Worm (Caenorhabditis elegans) whole organism, L4 larva: Measurements from ENCODE around the gene F18A11.5.

ENCODE experiments used
- F10B5.3 ChIP-seq: sonication (generic microtip); optimal IDR thresholded peaks from 2 replicates; lab custom pipeline; 2016; ENCODE audit warnings: mild to moderate bottlenecking, missing genetic modification characterization, missing compliant biosample characterization
- F26F4.8 ChIP-seq: fragments of 200-800 bp; sonication (Bioruptor generic); conservative IDR thresholded peaks from 2 replicates; pipeline ENCODE4 v1.3.6; 2022; ENCODE audit warnings: missing genetic modification characterization, missing compliant biosample characterization
- F44E2.7 ChIP-seq: fragments of 200-800 bp; sonication (Bioruptor generic); IDR thresholded peaks from 2 replicates; pipeline ENCODE4 v2.1.2; 2022; ENCODE audit warnings: missing genetic modification characterization, missing compliant biosample characterization
- Y105C5A.15 ChIP-seq: fragments of 200-800 bp; sonication (Bioruptor generic); IDR thresholded peaks from 2 replicates; pipeline ENCODE4 v1.3.6; 2022; ENCODE audit warnings: missing genetic modification characterization, missing compliant biosample characterization
- Y48G9A.11 ChIP-seq: fragments of 200-800 bp; sonication (Bioruptor generic); IDR thresholded peaks from 2 replicates; pipeline ENCODE4 v1.3.6; 2022; ENCODE audit warnings: missing genetic modification reagents, missing genetic modification characterization, missing compliant biosample characterization
- Y75B8A.6 ChIP-seq: fragments of 200-800 bp; sonication (Bioruptor generic); IDR thresholded peaks from 2 replicates; pipeline ENCODE4 v1.3.6; 2022; ENCODE audit warnings: missing genetic modification reagents, missing genetic modification characterization, missing compliant biosample characterization
- ZK337.2 ChIP-seq: fragments of 200-800 bp; sonication (Bioruptor generic); IDR thresholded peaks from 2 replicates; pipeline ENCODE4 v1.3.6; 2022; ENCODE audit warnings: missing genetic modification reagents, missing genetic modification characterization, missing compliant biosample characterization
- aly-2 ChIP-seq: sonication (generic microtip); optimal IDR thresholded peaks from 2 replicates; lab custom pipeline; 2018; ENCODE audit warnings: missing biosample characterization, missing genetic modification characterization
- ama-1 ChIP-seq: fragments of 150-350 bp; optimal IDR thresholded peaks from 2 replicates; lab custom pipeline; 2014; ENCODE audit warnings: inconsistent platforms, mixed read lengths
- attf-4 ChIP-seq: sonication (generic microtip); optimal IDR thresholded peaks from 3 replicates; lab custom pipeline; 2017; ENCODE audit warnings: missing biosample characterization, missing genetic modification characterization
- ceh-44 ChIP-seq: fragments of 200-800 bp; sonication (Bioruptor generic); IDR thresholded peaks from 2 replicates; pipeline ENCODE4 v1.3.6; 2022; ENCODE audit warnings: missing genetic modification reagents, missing genetic modification characterization, missing compliant biosample characterization
- ceh-82 ChIP-seq: sonication (generic microtip); optimal IDR thresholded peaks from 2 replicates; lab custom pipeline; 2017; ENCODE audit warnings: missing biosample characterization, missing genetic modification characterization
- cey-2 ChIP-seq: sonication (generic microtip); optimal IDR thresholded peaks from 3 replicates; lab custom pipeline; 2017; ENCODE audit warnings: missing genetic modification characterization, mild to moderate bottlenecking, missing compliant biosample characterization, antibody characterized with exemption, borderline replicate concordance; ENCODE audit not compliant: insufficient read depth
- ctbp-1 ChIP-seq: fragments of 200-800 bp; sonication (Bioruptor generic); IDR thresholded peaks from 2 replicates; pipeline ENCODE4 v1.3.6; 2022; ENCODE audit warnings: missing genetic modification reagents, missing genetic modification characterization, missing compliant biosample characterization
- daf-16 ChIP-seq, 3 experiments: sonication (generic microtip); optimal IDR thresholded peaks; 2 replicates each; lab custom pipeline; 2016 to 2017; ENCODE audit warnings: missing genetic modification characterization in 3 of 3, missing genetic modification reagents in 3 of 3, mild to moderate bottlenecking in 2 of 3, missing compliant biosample characterization in 2 of 3, missing biosample characterization in 1 of 3, moderate library complexity in 1 of 3
- daf-8 ChIP-seq: fragments of 200-800 bp; sonication (Bioruptor generic); IDR thresholded peaks from 2 replicates; pipeline ENCODE4 v1.3.6; 2022; ENCODE audit warnings: missing genetic modification characterization, missing compliant biosample characterization
- dmd-6 ChIP-seq: fragments of 200-800 bp; sonication (Bioruptor generic); IDR thresholded peaks from 2 replicates; pipeline ENCODE4 v1.3.6; 2022; ENCODE audit warnings: missing genetic modification reagents, missing genetic modification characterization, missing compliant biosample characterization
- dmd-9 ChIP-seq: fragments of 200-800 bp; sonication (Bioruptor generic); IDR thresholded peaks from 2 replicates; pipeline ENCODE4 v1.3.6; 2022; ENCODE audit warnings: missing genetic modification reagents, missing genetic modification characterization, missing compliant biosample characterization
- dpl-1 ChIP-seq: fragments of 150-350 bp; optimal IDR thresholded peaks from 2 replicates; lab custom pipeline; 2014; ENCODE audit warnings: missing biosample characterization, missing genetic modification reagents, missing genetic modification characterization
- egl-27 ChIP-seq: sonication (generic microtip); optimal IDR thresholded peaks from 3 replicates; lab custom pipeline; 2017; ENCODE audit warnings: missing biosample characterization, missing genetic modification reagents, missing genetic modification characterization
- fkh-10 ChIP-seq: fragments of 150-350 bp; optimal IDR thresholded peaks from 2 replicates; lab custom pipeline; 2014; ENCODE audit warnings: missing biosample characterization, missing genetic modification reagents, missing genetic modification characterization
- gei-8 ChIP-seq: fragments of 200-800 bp; sonication (Bioruptor generic); optimal IDR thresholded peaks from 2 replicates; lab custom pipeline; 2018; ENCODE audit warnings: mild to moderate bottlenecking, missing genetic modification characterization, missing compliant biosample characterization
- hlh-30 ChIP-seq: sonication (generic microtip); optimal IDR thresholded peaks from 2 replicates; lab custom pipeline; 2017; ENCODE audit warnings: antibody characterized with exemption, mild to moderate bottlenecking, missing genetic modification characterization, missing compliant biosample characterization; ENCODE audit not compliant: insufficient read depth
- hmg-1.1 ChIP-seq: fragments of 200-800 bp; sonication (Bioruptor generic); IDR thresholded peaks from 2 replicates; pipeline ENCODE4 v1.3.6; 2022; ENCODE audit warnings: missing genetic modification reagents, missing genetic modification characterization, missing compliant biosample characterization
- jun-1 ChIP-seq: fragments of 150-350 bp; optimal IDR thresholded peaks from 2 replicates; lab custom pipeline; 2014; ENCODE audit warnings: missing biosample characterization, missing genetic modification reagents, missing genetic modification characterization
- lin-1 ChIP-seq: fragments of 200-800 bp; sonication (Bioruptor generic); IDR thresholded peaks from 2 replicates; pipeline ENCODE4 v1.3.6; 2022; ENCODE audit warnings: missing genetic modification reagents, missing genetic modification characterization, missing compliant biosample characterization
- lin-29 ChIP-seq: fragments of 200-800 bp; sonication (Bioruptor generic); IDR thresholded peaks from 2 replicates; pipeline ENCODE4 v1.3.6; 2022; ENCODE audit warnings: missing genetic modification reagents, missing genetic modification characterization, missing compliant biosample characterization
- lin-38 ChIP-seq: fragments of 200-800 bp; sonication (Bioruptor generic); IDR thresholded peaks from 2 replicates; pipeline ENCODE4 v1.3.6; 2022; ENCODE audit warnings: missing genetic modification reagents, missing genetic modification characterization, missing compliant biosample characterization
- lin-39 ChIP-seq: fragments of 150-350 bp; optimal IDR thresholded peaks from 2 replicates; lab custom pipeline; 2014; ENCODE audit warnings: missing biosample characterization, missing genetic modification reagents, missing genetic modification characterization
- madf-9 ChIP-seq: fragments of 200-800 bp; sonication (Bioruptor generic); conservative IDR thresholded peaks from 2 replicates; pipeline ENCODE4 v1.3.6; 2022; ENCODE audit warnings: missing genetic modification reagents, missing genetic modification characterization, missing compliant biosample characterization
- mdl-1 ChIP-seq, 2 experiments: fragments of 150-350 bp in 1 of 2; sonication (generic microtip) in 1 of 2; optimal IDR thresholded peaks; 2 replicates each; lab custom pipeline; 2014 to 2017; ENCODE audit warnings: missing biosample characterization in 2 of 2, missing genetic modification characterization in 2 of 2
- mdt-29 ChIP-seq: fragments of 200-800 bp; sonication (Bioruptor generic); IDR thresholded peaks from 2 replicates; pipeline ENCODE4 v1.3.6; 2022; ENCODE audit warnings: missing genetic modification reagents, missing genetic modification characterization, missing compliant biosample characterization
- nhr-102 ChIP-seq: sonication (generic microtip); optimal IDR thresholded peaks from 2 replicates; lab custom pipeline; 2016; ENCODE audit warnings: mild to moderate bottlenecking, missing genetic modification characterization, moderate library complexity, missing compliant biosample characterization
- nhr-237 ChIP-seq: sonication (generic microtip); optimal IDR thresholded peaks from 2 replicates; lab custom pipeline; 2017; ENCODE audit warnings: missing biosample characterization, missing genetic modification characterization
- nhr-25 ChIP-seq: sonication (generic microtip); optimal IDR thresholded peaks from 2 replicates; lab custom pipeline; 2017; ENCODE audit warnings: missing genetic modification characterization, mild to moderate bottlenecking, missing compliant biosample characterization, antibody characterized with exemption, moderate library complexity, borderline replicate concordance; ENCODE audit not compliant: insufficient read depth
- nhr-28 ChIP-seq: fragments of 150-350 bp; optimal IDR thresholded peaks from 2 replicates; lab custom pipeline; 2014; ENCODE audit warnings: missing biosample characterization, missing genetic modification characterization
- nhr-76 ChIP-seq: fragments of 150-350 bp; optimal IDR thresholded peaks from 2 replicates; lab custom pipeline; 2014; ENCODE audit warnings: missing biosample characterization, missing genetic modification characterization
- nhr-77 ChIP-seq: fragments of 150-350 bp; optimal IDR thresholded peaks from 2 replicates; lab custom pipeline; 2014; ENCODE audit warnings: missing biosample characterization, missing genetic modification characterization
- rbr-2 ChIP-seq: sonication (generic microtip); optimal IDR thresholded peaks from 2 replicates; lab custom pipeline; 2016; ENCODE audit warnings: missing genotype, missing genetic modification characterization, missing compliant biosample characterization
- saeg-2 ChIP-seq: fragments of 200-800 bp; sonication (Bioruptor generic); IDR thresholded peaks from 2 replicates; pipeline ENCODE4 v1.3.6; 2022; ENCODE audit warnings: missing genetic modification reagents, missing genetic modification characterization, missing compliant biosample characterization
- sdz-12 ChIP-seq: fragments of 200-800 bp; sonication (Bioruptor generic); optimal IDR thresholded peaks from 2 replicates; lab custom pipeline; 2018; ENCODE audit warnings: mild to moderate bottlenecking, missing genetic modification characterization, missing compliant biosample characterization
- snpc-1.2 ChIP-seq: fragments of 200-800 bp; sonication (Bioruptor generic); IDR thresholded peaks from 2 replicates; pipeline ENCODE4 v1.3.6; 2022; ENCODE audit warnings: missing genetic modification reagents, missing genetic modification characterization, missing compliant biosample characterization
- snpc-4 ChIP-seq: fragments of 150-350 bp; optimal IDR thresholded peaks from 2 replicates; lab custom pipeline; 2014; ENCODE audit warnings: missing biosample characterization, missing genetic modification characterization
- spr-1 ChIP-seq: sonication (generic microtip); optimal IDR thresholded peaks from 2 replicates; lab custom pipeline; 2016; ENCODE audit warnings: mild to moderate bottlenecking, missing genetic modification characterization, missing compliant biosample characterization
- spr-3 ChIP-seq: fragments of 200-800 bp; sonication (Bioruptor generic); optimal IDR thresholded peaks from 2 replicates; lab custom pipeline; 2018; ENCODE audit warnings: mild to moderate bottlenecking, missing genetic modification characterization, missing compliant biosample characterization
- tra-1 ChIP-seq: fragments of 200-800 bp; sonication (Bioruptor generic); IDR thresholded peaks from 2 replicates; pipeline ENCODE4 v1.3.6; 2022; ENCODE audit warnings: missing genetic modification reagents, missing genetic modification characterization, missing compliant biosample characterization
- vab-7 ChIP-seq: fragments of 200-800 bp; sonication (Bioruptor generic); IDR thresholded peaks from 2 replicates; pipeline ENCODE4 v1.3.6; 2022; ENCODE audit warnings: missing genetic modification reagents, missing genetic modification characterization, missing compliant biosample characterization
- zag-1 ChIP-seq: fragments of 150-350 bp; optimal IDR thresholded peaks from 2 replicates; lab custom pipeline; 2014; ENCODE audit warnings: missing biosample characterization, missing genetic modification characterization
- zip-11 ChIP-seq: fragments of 200-800 bp; sonication (Bioruptor generic); IDR thresholded peaks from 2 replicates; pipeline ENCODE4 v1.3.6; 2022; ENCODE audit warnings: missing genetic modification characterization, missing compliant biosample characterization
- zip-2 ChIP-seq: fragments of 150-350 bp; optimal IDR thresholded peaks from 2 replicates; lab custom pipeline; 2014; ENCODE audit warnings: missing biosample characterization, missing genetic modification characterization

F18A11.5 gene

ce11 chrII:12994009-12994788 lies 19.9 kb downstream of the F18A11.5 start:
- TF ChIP-seq spr-3 (GFP tag; lab: Kevin White, UChicago) (no peak), sdz-12 (GFP tag; lab: Kevin White, UChicago) (no peak), dmd-6 (peak; percentile 45), nhr-25 (no peak), hlh-30 (no peak), lin-38 (GFP tag; lab: Robert Waterston, UW) (peak; percentile 71), lin-39 (no peak), lin-1 (GFP tag; lab: Robert Waterston, UW) (0 out of 2 replicates have a peak, but pooled peaks have one; percentile 7), gei-8 (GFP tag; lab: Kevin White, UChicago) (no peak), ceh-44 (no peak), ZK337.2 (GFP tag; lab: Robert Waterston, UW) (no peak), mdt-29 (GFP tag; lab: Robert Waterston, UW) (peak; percentile 64), daf-16 (GFP tag; optimal IDR thresholded peaks at IDR 0.05; lab: Kevin White, UChicago) (peak in 1 of 2 experiments; percentile 15), daf-16 (tag; optimal IDR thresholded peaks at IDR 0.05; lab: Kevin White, UChicago) (peak; percentile 34), F10B5.3 (no peak), hmg-1.1 (GFP tag; lab: Robert Waterston, UW) (peak; percentile 30; the same call in 1 of the 2 replicates), tra-1 (no peak), Y105C5A.15 (no peak), ctbp-1 (GFP tag; lab: Robert Waterston, UW) (no peak), Y75B8A.6 (no peak), snpc-1.2 (GFP tag; lab: Robert Waterston, UW) (0 out of 2 replicates have a peak, but pooled peaks have one; percentile 24), zag-1 (tag; lab: Kevin White, UChicago) (no peak), dmd-9 (no peak), F26F4.8 (GFP tag; lab: Robert Waterston, UW) (no peak), rbr-2 (tag; lab: Kevin White, UChicago) (no peak), nhr-77 (tag; lab: Kevin White, UChicago) (no peak), daf-8 (GFP tag; lab: Robert Waterston, UW) (no peak), zip-2 (no peak), fkh-10 (GFP tag; lab: Kevin White, UChicago) (no peak), aly-2 (tag; lab: Kevin White, UChicago) (no peak), attf-4 (tag; lab: Kevin White, UChicago) (no peak), cey-2 (tag; lab: Kevin White, UChicago) (no peak), nhr-28 (tag; lab: Kevin White, UChicago) (no peak), zip-11 (GFP tag; lab: Robert Waterston, UW) (no peak), nhr-102 (tag; lab: Kevin White, UChicago) (peak; percentile 65), madf-9 (GFP tag; lab: Robert Waterston, UW) (no peak), vab-7 (GFP tag; lab: Robert Waterston, UW) (no peak), nhr-237 (tag; lab: Kevin White, UChicago) (no peak), Y48G9A.11 (GFP tag; lab: Robert Waterston, UW) (0 out of 2 replicates have a peak, but pooled peaks have one; percentile 19), spr-1 (tag; lab: Kevin White, UChicago) (no peak), nhr-76 (no peak), saeg-2 (GFP tag; lab: Robert Waterston, UW) (no peak), F44E2.7 (no peak), jun-1 (tag; lab: Kevin White, UChicago) (no peak), dpl-1 (GFP tag; lab: Kevin White, UChicago) (no peak), ceh-82 (tag; lab: Kevin White, UChicago) (no peak), mdl-1 (tag; optimal IDR thresholded peaks at IDR 0.05; lab: Kevin White, UChicago) (no peak), lin-29 (no peak), ama-1 (no peak), egl-27 (tag; lab: Kevin White, UChicago) (no peak), snpc-4 (tag; lab: Kevin White, UChicago) (no peak)
